Worm (Caenorhabditis elegans) whole organism, L1 larva: ENCODE data around the gene K04C2.2.

ENCODE experiments used
- C16A3.4 ChIP-seq: fragments of 150-350 bp; optimal IDR thresholded peaks from 2 replicates; lab custom pipeline; 2014; ENCODE audit warnings: missing biosample characterization, missing genetic modification characterization
- C34B4.2 ChIP-seq: sonication (generic microtip); optimal IDR thresholded peaks from 2 replicates; lab custom pipeline; 2017; ENCODE audit warnings: mild to moderate bottlenecking, missing genetic modification characterization, missing compliant biosample characterization
- F16B12.6 ChIP-seq: fragments of 150-350 bp; optimal IDR thresholded peaks from 2 replicates; lab custom pipeline; 2014; ENCODE audit warnings: missing biosample characterization, missing genetic modification characterization
- Y116A8C.19 ChIP-seq: sonication (generic microtip); optimal IDR thresholded peaks from 2 replicates; lab custom pipeline; 2016; ENCODE audit warnings: missing compliant biosample characterization, missing genetic modification characterization, borderline replicate concordance
- aha-1 ChIP-seq: fragments of 150-350 bp; optimal IDR thresholded peaks from 2 replicates; lab custom pipeline; 2014; ENCODE audit warnings: missing biosample characterization, missing genetic modification characterization
- aly-2 ChIP-seq: fragments of 150-350 bp; optimal IDR thresholded peaks from 2 replicates; lab custom pipeline; 2014; ENCODE audit warnings: missing biosample characterization, missing genetic modification characterization
- ama-1 ChIP-seq: fragments of 150-350 bp; optimal IDR thresholded peaks from 2 replicates; lab custom pipeline; 2014
- blmp-1 ChIP-seq: fragments of 150-350 bp; optimal IDR thresholded peaks from 2 replicates; lab custom pipeline; 2014; ENCODE audit warnings: missing biosample characterization, missing genetic modification characterization
- ceh-82 ChIP-seq, 3 experiments: fragments of 150-350 bp in 1 of 3; sonication (generic microtip) in 2 of 3; optimal IDR thresholded peaks; 2 replicates each; lab custom pipeline; 2014 to 2017; ENCODE audit warnings: missing biosample characterization in 3 of 3, missing genetic modification characterization in 3 of 3
- ceh-88 ChIP-seq: fragments of 200-800 bp; sonication (Bioruptor generic); IDR thresholded peaks from 2 replicates; pipeline ENCODE4 v1.3.6; 2022; ENCODE audit warnings: missing genetic modification characterization, missing compliant biosample characterization
- ceh-90 ChIP-seq: sonication (generic microtip); optimal IDR thresholded peaks from 2 replicates; lab custom pipeline; 2016; ENCODE audit warnings: missing genetic modification characterization, missing compliant biosample characterization
- dpl-1 ChIP-seq, 3 experiments: fragments of 150-350 bp in 2 of 3; sonication (generic microtip) in 1 of 3; optimal IDR thresholded peaks; 2 replicates each; lab custom pipeline; 2014 to 2017; ENCODE audit warnings: missing biosample characterization in 3 of 3, missing genetic modification characterization in 3 of 3, missing genetic modification reagents in 3 of 3
- dsc-1 ChIP-seq: sonication (generic microtip); optimal IDR thresholded peaks from 2 replicates; lab custom pipeline; 2016; ENCODE audit warnings: mild to moderate bottlenecking, missing genetic modification characterization, missing compliant biosample characterization
- efl-1 ChIP-seq, 4 experiments: fragments of 150-350 bp; optimal IDR thresholded peaks in 3 of 4; peaks in 1 of 4; 1 replicate in 1 of 4; 2 replicates in 3 of 4; lab custom pipeline; 2014; ENCODE audit warnings: missing biosample characterization in 2 of 4, missing genetic modification characterization in 2 of 4, missing genetic modification reagents in 2 of 4
- egl-13 ChIP-seq: sonication (generic microtip); optimal IDR thresholded peaks from 2 replicates; lab custom pipeline; 2016; ENCODE audit warnings: missing genotype, missing genetic modification reagents, missing genetic modification characterization, missing compliant biosample characterization
- egl-27 ChIP-seq, 2 experiments: fragments of 150-350 bp in 1 of 2; sonication (generic microtip); optimal IDR thresholded peaks; 3 replicates each; lab custom pipeline; 2017 to 2018; ENCODE audit warnings: missing biosample characterization in 2 of 2, missing genetic modification characterization in 2 of 2, missing genetic modification reagents in 2 of 2
- elt-2 ChIP-seq: sonication (generic microtip); optimal IDR thresholded peaks from 2 replicates; lab custom pipeline; 2016; ENCODE audit warnings: missing genetic modification characterization, mild to moderate bottlenecking, inconsistent platforms, missing compliant biosample characterization, missing genetic modification reagents
- elt-3 ChIP-seq, 6 experiments: fragments of 150-350 bp in 1 of 6; sonication (generic microtip); optimal IDR thresholded peaks; 2 replicates each; lab custom pipeline; 2017 to 2018; ENCODE audit warnings: missing biosample characterization in 6 of 6, missing genetic modification characterization in 6 of 6, inconsistent platforms in 1 of 6
- fkh-8 ChIP-seq: sonication (generic microtip); optimal IDR thresholded peaks from 2 replicates; lab custom pipeline; 2016; ENCODE audit warnings: mild to moderate bottlenecking, missing genetic modification characterization, missing compliant biosample characterization
- fos-1 ChIP-seq: fragments of 150-350 bp; optimal IDR thresholded peaks from 2 replicates; lab custom pipeline; 2014; ENCODE audit warnings: missing biosample characterization, missing genetic modification characterization
- grh-1 ChIP-seq: fragments of 200-800 bp; sonication (Bioruptor generic); IDR thresholded peaks from 2 replicates; pipeline ENCODE4 v1.3.6; 2022; ENCODE audit warnings: missing genetic modification reagents, missing genetic modification characterization, missing compliant biosample characterization
- hlh-17 ChIP-seq: fragments of 200-800 bp; sonication (Bioruptor generic); optimal IDR thresholded peaks from 2 replicates; lab custom pipeline; 2018; ENCODE audit warnings: missing genetic modification characterization, mild to moderate bottlenecking, missing compliant biosample characterization, moderate library complexity, borderline replicate concordance
- hlh-4 ChIP-seq: sonication (generic microtip); optimal IDR thresholded peaks from 2 replicates; lab custom pipeline; 2016; ENCODE audit warnings: mild to moderate bottlenecking, missing genetic modification characterization, missing compliant biosample characterization
- hpl-2 ChIP-seq: fragments of 150-350 bp; optimal IDR thresholded peaks from 2 replicates; lab custom pipeline; 2014; ENCODE audit warnings: missing biosample characterization, missing genetic modification reagents, missing genetic modification characterization
- isw-1 ChIP-seq: fragments of 200-800 bp; sonication (Bioruptor generic); IDR thresholded peaks from 2 replicates; pipeline ENCODE4 v1.3.6; 2022; ENCODE audit warnings: missing genetic modification characterization, missing compliant biosample characterization
- jun-1 ChIP-seq: fragments of 150-350 bp; optimal IDR thresholded peaks from 2 replicates; lab custom pipeline; 2014; ENCODE audit warnings: missing biosample characterization, missing genetic modification reagents, missing genetic modification characterization
- lin-14 ChIP-seq: fragments of 200-800 bp; sonication (Bioruptor generic); optimal IDR thresholded peaks from 2 replicates; lab custom pipeline; 2018; ENCODE audit warnings: mild to moderate bottlenecking, missing genetic modification characterization, moderate library complexity, missing compliant biosample characterization
- lin-35 ChIP-seq, 2 experiments: fragments of 150-350 bp; optimal IDR thresholded peaks; 2 replicates each; lab custom pipeline; 2014; ENCODE audit warnings: missing biosample characterization in 2 of 2, missing genetic modification characterization in 2 of 2, missing genetic modification reagents in 2 of 2
- lir-3 ChIP-seq: sonication (generic microtip); optimal IDR thresholded peaks from 2 replicates; lab custom pipeline; 2016; ENCODE audit warnings: mild to moderate bottlenecking, missing genetic modification characterization, moderate library complexity, missing compliant biosample characterization; ENCODE audit not compliant: poor library complexity
- mab-9 ChIP-seq: fragments of 200-800 bp; sonication (Bioruptor generic); IDR thresholded peaks from 2 replicates; pipeline ENCODE4 v1.3.6; 2022; ENCODE audit warnings: missing genetic modification reagents, missing genetic modification characterization, missing compliant biosample characterization
- mdl-1 ChIP-seq, 2 experiments: fragments of 150-350 bp; optimal IDR thresholded peaks; 2 replicates each; lab custom pipeline; 2014 to 2017; ENCODE audit warnings: missing biosample characterization in 2 of 2, missing genetic modification characterization in 2 of 2, inconsistent platforms in 1 of 2
- mep-1 ChIP-seq: fragments of 150-350 bp; optimal IDR thresholded peaks from 2 replicates; lab custom pipeline; 2014; ENCODE audit warnings: missing biosample characterization, missing genetic modification characterization
- nhr-11 ChIP-seq: fragments of 150-350 bp; optimal IDR thresholded peaks from 2 replicates; lab custom pipeline; 2014; ENCODE audit warnings: missing biosample characterization, missing genetic modification characterization
- nhr-19 ChIP-seq: fragments of 200-800 bp; sonication (Bioruptor generic); conservative IDR thresholded peaks from 2 replicates; pipeline ENCODE4 v1.3.6; 2022; ENCODE audit warnings: missing genetic modification characterization, missing compliant biosample characterization
- nhr-20 ChIP-seq: sonication (generic microtip); optimal IDR thresholded peaks from 2 replicates; lab custom pipeline; 2016; ENCODE audit warnings: mild to moderate bottlenecking, missing genetic modification characterization, missing compliant biosample characterization
- nhr-47 ChIP-seq: sonication (generic microtip); optimal IDR thresholded peaks from 2 replicates; lab custom pipeline; 2016; ENCODE audit warnings: mild to moderate bottlenecking, missing genetic modification characterization, moderate library complexity, missing compliant biosample characterization
- nhr-71 ChIP-seq: sonication (generic microtip); optimal IDR thresholded peaks from 2 replicates; lab custom pipeline; 2016; ENCODE audit warnings: mild to moderate bottlenecking, missing genetic modification characterization, moderate library complexity, missing compliant biosample characterization
- nhr-84 ChIP-seq: sonication (generic microtip); optimal IDR thresholded peaks from 2 replicates; lab custom pipeline; 2017; ENCODE audit warnings: missing biosample characterization, missing genetic modification characterization
- nhr-90 ChIP-seq: sonication (generic microtip); optimal IDR thresholded peaks from 2 replicates; lab custom pipeline; 2016; ENCODE audit warnings: mild to moderate bottlenecking, missing genetic modification characterization, missing compliant biosample characterization; ENCODE audit not compliant: poor library complexity
- pag-3 ChIP-seq: sonication (generic microtip); optimal IDR thresholded peaks from 2 replicates; lab custom pipeline; 2017; ENCODE audit warnings: missing genetic modification characterization, mild to moderate bottlenecking, missing compliant biosample characterization, antibody characterized with exemption, borderline replicate concordance; ENCODE audit not compliant: insufficient read depth
- pqm-1 ChIP-seq: sonication (generic microtip); optimal IDR thresholded peaks from 3 replicates; lab custom pipeline; 2017; ENCODE audit warnings: missing biosample characterization, missing genetic modification characterization
- skn-1 ChIP-seq: fragments of 150-350 bp; optimal IDR thresholded peaks from 2 replicates; lab custom pipeline; 2014; ENCODE audit warnings: missing biosample characterization, missing genetic modification characterization
- snpc-4 ChIP-seq: fragments of 150-350 bp; optimal IDR thresholded peaks from 2 replicates; lab custom pipeline; 2014; ENCODE audit warnings: missing biosample characterization, missing genetic modification characterization
- sup-37 ChIP-seq: fragments of 200-800 bp; sonication (Bioruptor generic); optimal IDR thresholded peaks from 2 replicates; lab custom pipeline; 2018; ENCODE audit warnings: mild to moderate bottlenecking, missing genetic modification characterization, missing compliant biosample characterization
- tlp-1 ChIP-seq: fragments of 150-350 bp; optimal IDR thresholded peaks from 2 replicates; lab custom pipeline; 2014; ENCODE audit warnings: missing biosample characterization, missing genetic modification characterization
- unc-130 ChIP-seq: fragments of 150-350 bp; optimal IDR thresholded peaks from 2 replicates; lab custom pipeline; 2017; ENCODE audit warnings: missing biosample characterization, missing genetic modification characterization, inconsistent platforms
- unc-86 ChIP-seq: sonication (generic microtip); optimal IDR thresholded peaks from 2 replicates; lab custom pipeline; 2016; ENCODE audit warnings: missing genetic modification characterization, missing compliant biosample characterization
- xbp-1 ChIP-seq: sonication (generic microtip); optimal IDR thresholded peaks from 2 replicates; lab custom pipeline; 2016; ENCODE audit warnings: missing genetic modification characterization, missing compliant biosample characterization
- zag-1 ChIP-seq: fragments of 150-350 bp; optimal IDR thresholded peaks from 2 replicates; lab custom pipeline; 2014; ENCODE audit warnings: missing biosample characterization, missing genetic modification characterization
- ztf-11 ChIP-seq, 2 experiments: sonication (generic microtip); optimal IDR thresholded peaks; 2 replicates each; lab custom pipeline; 2016 to 2017; ENCODE audit warnings: missing genetic modification characterization in 2 of 2, missing biosample characterization in 1 of 2, missing compliant biosample characterization in 1 of 2
- ztf-4 ChIP-seq: fragments of 150-350 bp; optimal IDR thresholded peaks from 2 replicates; lab custom pipeline; 2014; ENCODE audit warnings: missing biosample characterization, missing genetic modification characterization

K04C2.2 gene

ce11 chrIII:6888999-6889824 is at the start of gene K04C2.2, which contains the start of gene brd-1:
TSS of gene K04C2.2 (plus strand) at chrIII:6889774.
TSS of gene brd-1 (minus strand) at chrIII:6889504.
- TF ChIP-seq ceh-90 (tag; lab: Kevin White, UChicago) (no peak), skn-1 (peak; percentile 27), xbp-1 (no peak), C34B4.2 (tag; lab: Kevin White, UChicago) (no peak), isw-1 (GFP tag; lab: Robert Waterston, UW) (no peak), hlh-17 (GFP tag; lab: Kevin White, UChicago) (no peak), ztf-4 (no peak), snpc-4 (tag; lab: Kevin White, UChicago) (no peak), lin-35 (GFP tag; optimal IDR thresholded peaks at IDR 0.05; lab: Kevin White, UChicago) (peak; percentile 57 to 87), ztf-11 (tag; optimal IDR thresholded peaks at IDR 0.05; lab: Kevin White, UChicago) (no peak), pag-3 (tag; lab: Kevin White, UChicago) (no peak), efl-1 (optimal IDR thresholded peaks at IDR 0.05; lab: Kevin White, UChicago) (peak in 1 of 2 experiments; percentile 74), efl-1 (GFP tag; optimal IDR thresholded peaks at IDR 0.05 in 1 of 2; lab: Kevin White, UChicago) (peak; percentile 80 to 97), ama-1 (no peak), pqm-1 (tag; lab: Kevin White, UChicago) (no peak), blmp-1 (peak; percentile 42), hpl-2 (no peak), nhr-11 (tag; lab: Kevin White, UChicago) (no peak), elt-2 (tag; lab: Kevin White, UChicago) (no peak), aly-2 (tag; lab: Kevin White, UChicago) (no peak), ceh-82 (tag; optimal IDR thresholded peaks at IDR 0.05; lab: Kevin White, UChicago) (no peak), nhr-71 (peak; percentile 24), zag-1 (tag; lab: Kevin White, UChicago) (no peak), dpl-1 (GFP tag; optimal IDR thresholded peaks at IDR 0.05; lab: Kevin White, UChicago) (peak; percentile 53 to 83 (median 76)), mep-1 (tag; lab: Kevin White, UChicago) (peak; percentile 52), jun-1 (tag; lab: Kevin White, UChicago) (no peak), C16A3.4 (no peak), egl-27 (tag; optimal IDR thresholded peaks at IDR 0.05; lab: Kevin White, UChicago) (no peak), hlh-4 (tag; lab: Kevin White, UChicago) (no peak), ceh-88 (GFP tag; lab: Robert Waterston, UW) (no peak), sup-37 (GFP tag; lab: Kevin White, UChicago) (no peak), mab-9 (no peak), egl-13 (no peak), fkh-8 (no peak), fos-1 (tag; lab: Kevin White, UChicago) (no peak), aha-1 (tag; lab: Kevin White, UChicago) (no peak), nhr-47 (peak; percentile 8), tlp-1 (tag; lab: Kevin White, UChicago) (no peak), unc-130 (tag; lab: Kevin White, UChicago) (peak; percentile 1), F16B12.6 (tag; lab: Kevin White, UChicago) (peak; percentile 79), nhr-90 (tag; lab: Kevin White, UChicago) (no peak), mdl-1 (tag; optimal IDR thresholded peaks at IDR 0.05; lab: Kevin White, UChicago) (no peak), dsc-1 (tag; lab: Kevin White, UChicago) (no peak), lin-14 (GFP tag; lab: Kevin White, UChicago) (no peak), elt-3 (tag; optimal IDR thresholded peaks at IDR 0.05; lab: Kevin White, UChicago) (no peak), lir-3 (no peak), nhr-19 (no peak), nhr-20 (peak; percentile 11), unc-86 (tag; lab: Kevin White, UChicago) (no peak), grh-1 (GFP tag; lab: Robert Waterston, UW) (no peak), Y116A8C.19 (no peak), nhr-84 (tag; lab: Kevin White, UChicago) (no peak)
